Fruit fly (Drosophila melanogaster): ENCODE results near the gene nocte.

The nocte gene

dm6 chrX:10474213-10474540 lies 298 bp downstream of the nocte start (continued):
- no peak for TF ChIP-seq CG4328 (GFP tag; optimal IDR thresholded peaks at IDR 0.05)
- no peak for TF ChIP-seq E2f2 (GFP tag; IDR thresholded peaks at IDR 0.05)
- TF ChIP-seq ash1 (GFP tag; optimal IDR thresholded peaks at IDR 0.05), result no peak
- peak; percentile 84 for TF ChIP-seq CG10321 (GFP tag; IDR thresholded peaks at IDR 0.05)
- no peak for TF ChIP-seq CG14860 (GFP tag; IDR thresholded peaks at IDR 0.05; ENCODE audit: partially characterized antibody)
- TF ChIP-seq CG34224 (GFP tag; IDR thresholded peaks at IDR 0.05; ENCODE audit: partially characterized antibody), result no peak
- no peak for TF ChIP-seq phol (tag; optimal IDR thresholded peaks at IDR 0.05)
- TF ChIP-seq CG6175 (GFP tag; IDR thresholded peaks at IDR 0.05), result no peak
- TF ChIP-seq jigr1 (GFP tag; IDR thresholded peaks at IDR 0.05), result no peak
- no peak for TF ChIP-seq peb (GFP tag; IDR thresholded peaks at IDR 0.05)
- no peak for TF ChIP-seq NC2β (GFP tag; optimal IDR thresholded peaks at IDR 0.05)
- no peak for TF ChIP-seq CG32772 (GFP tag; IDR thresholded peaks at IDR 0.05)
- TF ChIP-seq scrt (GFP tag; optimal IDR thresholded peaks at IDR 0.05), result no peak
- peak; percentile 27 for TF ChIP-seq chn (GFP tag; optimal IDR thresholded peaks at IDR 0.05)
- peak; percentile 91 for TF ChIP-seq CG1832 (GFP tag; optimal IDR thresholded peaks at IDR 0.05)
- TF ChIP-seq CG7556 (GFP tag; optimal IDR thresholded peaks at IDR 0.05), result no peak
- no peak for TF ChIP-seq CG7963 (GFP tag; IDR thresholded peaks at IDR 0.05; ENCODE audit: partially characterized antibody)
- no peak for TF ChIP-seq CG13894 (tag; optimal IDR thresholded peaks at IDR 0.05)
- TF ChIP-seq vvl (GFP tag; IDR thresholded peaks at IDR 0.05), result no peak
- TF ChIP-seq CG33557 (GFP tag; optimal IDR thresholded peaks at IDR 0.05), result no peak
- no peak for TF ChIP-seq BEAF-32 (GFP tag; optimal IDR thresholded peaks at IDR 0.05)
- TF ChIP-seq luna (GFP tag; optimal IDR thresholded peaks at IDR 0.05), result no peak
- TF ChIP-seq D (optimal IDR thresholded peaks at IDR 0.05), result no peak
- TF ChIP-seq D (GFP tag; optimal IDR thresholded peaks at IDR 0.05), result no peak
- no peak for TF ChIP-seq CG2875 (GFP tag; optimal IDR thresholded peaks at IDR 0.05)
- no peak for TF ChIP-seq ind (GFP tag; optimal IDR thresholded peaks at IDR 0.05)
- no peak for TF ChIP-seq CHES-1-like (GFP tag; optimal IDR thresholded peaks at IDR 0.05)
- TF ChIP-seq Trl (optimal IDR thresholded peaks at IDR 0.05), result peak in 1 of 2 experiments; percentile 63
- no peak for TF ChIP-seq Trl (GFP tag; optimal IDR thresholded peaks at IDR 0.05)
- no peak for TF ChIP-seq Oaz (GFP tag; IDR thresholded peaks at IDR 0.05)

- TF ChIP-seq Asciz (GFP tag; optimal IDR thresholded peaks at IDR 0.05) (no peak), hb (GFP tag; IDR thresholded peaks at IDR 0.05; ENCODE audit: partially characterized antibody) (0 out of 3 replicates have a peak, but pooled peaks have one; percentile 55), CG12104 (GFP tag; optimal IDR thresholded peaks at IDR 0.05) (no peak), sna (GFP tag; IDR thresholded peaks at IDR 0.05; ENCODE audit: partially characterized antibody) (0 out of 2 replicates have a peak, but pooled peaks have one; percentile 49), CG14710 (tag; optimal IDR thresholded peaks at IDR 0.05) (peak; percentile 25), Rfx (GFP tag; IDR thresholded peaks at IDR 0.05) (peak; percentile 37; the same call in 1 of the 2 replicates), CG5180 (GFP tag; optimal IDR thresholded peaks at IDR 0.05) (no peak), wor (GFP tag; IDR thresholded peaks at IDR 0.05) (no peak), CG18764 (GFP tag; optimal IDR thresholded peaks at IDR 0.05) (no peak), Gsc (GFP tag; IDR thresholded peaks at IDR 0.05) (no peak), Chrac-16 (GFP tag; optimal IDR thresholded peaks at IDR 0.05) (peak; percentile 20), maf-S (GFP tag; optimal IDR thresholded peaks at IDR 0.05) (no peak), CG15514 (GFP tag; optimal IDR thresholded peaks at IDR 0.05) (peak; percentile 46), CG7745 (tag; optimal IDR thresholded peaks at IDR 0.05) (no peak), Ssrp (tag; optimal IDR thresholded peaks at IDR 0.05) (no peak), CG6791 (GFP tag; IDR thresholded peaks at IDR 0.05; ENCODE audit: partially characterized antibody) (peak; percentile 59; the same call in 2 of the 3 replicates), Atf3 (GFP tag; optimal IDR thresholded peaks at IDR 0.05) (no peak), CG4820 (GFP tag; optimal IDR thresholded peaks at IDR 0.05) (no peak), Dp (GFP tag; optimal IDR thresholded peaks at IDR 0.05) (peak; percentile 28), schlank (tag; optimal IDR thresholded peaks at IDR 0.05) (no peak), jumu (GFP tag; optimal IDR thresholded peaks at IDR 0.05) (no peak), B-H1 (GFP tag; IDR thresholded peaks at IDR 0.05) (no peak)
Measured at dm6 chrX:10473510-10474212, 814 bp downstream of the nocte start, which contains the start of gene CG2889. TSS of gene CG2889 (plus strand) at chrX:10473938.
